Fruit fly (Drosophila melanogaster): ENCODE measurements around the gene Nop56.

Nop56 gene

dm6 chr3R:22447195-22447873 is 26.5 kb upstream of the Nop56 start, which contains the start of gene CG34288 (continued):
- TF ChIP-seq HmgD (GFP tag; optimal IDR thresholded peaks at IDR 0.05) (no peak), CG17912 (GFP tag; optimal IDR thresholded peaks at IDR 0.05) (no peak), rib (GFP tag; IDR thresholded peaks at IDR 0.05) (peak; percentile 51; the same call in 1 of the 2 replicates), CG14050 (GFP tag; IDR thresholded peaks at IDR 0.05) (no peak), pho (GFP tag; optimal IDR thresholded peaks at IDR 0.05) (peak; percentile 4), CG2712 (tag; optimal IDR thresholded peaks at IDR 0.05) (no peak), Doc2 (GFP tag; IDR thresholded peaks at IDR 0.05) (no peak), CG3281 (GFP tag; optimal IDR thresholded peaks at IDR 0.05) (no peak), CG18262 (tag; optimal IDR thresholded peaks at IDR 0.05) (peak; percentile 40), chm (GFP tag; IDR thresholded peaks at IDR 0.05) (peak; percentile 13; the same call in 1 of the 2 replicates), Ada2b (GFP tag; IDR thresholded peaks at IDR 0.05) (0 out of 2 replicates have a peak, but pooled peaks have one; percentile 4), Nf-YA (GFP tag; IDR thresholded peaks at IDR 0.05) (peak; percentile 35), gce (GFP tag; IDR thresholded peaks at IDR 0.05) (0 out of 3 replicates have a peak, but pooled peaks have one; percentile 9), br (optimal IDR thresholded peaks at IDR 0.05) (no peak), CG16779 (GFP tag; IDR thresholded peaks at IDR 0.05) (peak; percentile 80), Dbx (GFP tag; IDR thresholded peaks at IDR 0.05) (peak; percentile 75), gem (tag; optimal IDR thresholded peaks at IDR 0.05) (no peak), psq (GFP tag; optimal IDR thresholded peaks at IDR 0.05) (no peak), CG10565 (GFP tag; optimal IDR thresholded peaks at IDR 0.05) (no peak), CG10543 (GFP tag; optimal IDR thresholded peaks at IDR 0.05) (peak; percentile 37), CG12155 (GFP tag; optimal IDR thresholded peaks at IDR 0.05) (peak; percentile 2), CG13775 (GFP tag; optimal IDR thresholded peaks at IDR 0.05) (no peak), MBD-R2 (GFP tag; IDR thresholded peaks at IDR 0.05) (peak; percentile 13; the same call in 1 of the 2 replicates), jumu (GFP tag; optimal IDR thresholded peaks at IDR 0.05) (peak; percentile 46), D19A (tag; optimal IDR thresholded peaks at IDR 0.05) (no peak), wdn (GFP tag; IDR thresholded peaks at IDR 0.05) (peak; percentile 51; the same call in 1 of the 2 replicates), CG1603 (tag; optimal IDR thresholded peaks at IDR 0.05) (peak; percentile 53), lab (GFP tag; optimal IDR thresholded peaks at IDR 0.05) (peak; percentile 82), dysf (GFP tag; IDR thresholded peaks at IDR 0.05) (peak; percentile 59; the same call in 2 of the 3 replicates), ab (GFP tag; optimal IDR thresholded peaks at IDR 0.05) (no peak), en (GFP tag; optimal IDR thresholded peaks at IDR 0.05) (no peak), CG10462 (GFP tag; optimal IDR thresholded peaks at IDR 0.05) (no peak), Vsx1 (GFP tag; optimal IDR thresholded peaks at IDR 0.05) (peak; percentile 96), Oli (tag; optimal IDR thresholded peaks at IDR 0.05) (peak; percentile 2), CG30020 (tag; optimal IDR thresholded peaks at IDR 0.05) (no peak), E2f1 (GFP tag; IDR thresholded peaks at IDR 0.05) (peak; percentile 66), lola (GFP tag; optimal IDR thresholded peaks at IDR 0.05) (no peak), CG7839 (tag; optimal IDR thresholded peaks at IDR 0.05) (peak; percentile 11), sob (GFP tag; IDR thresholded peaks at IDR 0.05) (peak; percentile 73), bab2 (GFP tag; optimal IDR thresholded peaks at IDR 0.05) (peak; percentile 14), Rfx (GFP tag; IDR thresholded peaks at IDR 0.05) (peak; percentile 85), Stat92E (GFP tag; optimal IDR thresholded peaks at IDR 0.05) (no peak), CG18011 (GFP tag; optimal IDR thresholded peaks at IDR 0.05) (no peak), maf-S (GFP tag; optimal IDR thresholded peaks at IDR 0.05) (peak; percentile 4), CG14014 (GFP tag; IDR thresholded peaks at IDR 0.05) (peak; percentile 55; the same call in 1 of the 2 replicates), bowl (GFP tag; IDR thresholded peaks at IDR 0.05) (peak; percentile 31; the same call in 1 of the 2 replicates), ash1 (GFP tag; optimal IDR thresholded peaks at IDR 0.05) (no peak), cas (GFP tag; IDR thresholded peaks at IDR 0.05) (peak; percentile 29; the same call in 1 of the 2 replicates), CG8944 (GFP tag; optimal IDR thresholded peaks at IDR 0.05) (no peak), sug (tag; optimal IDR thresholded peaks at IDR 0.05) (peak; percentile 89)

Measured in whole organism, embryonic.